Fruit fly (Drosophila melanogaster) ovary, adult (tissue): Measurements from ENCODE around the gene ZAP3.
A peak's percentile ranks its signal among the peaks of the same experiment; 100 is the strongest.

ENCODE experiments used
- CG17801 ChIP-seq: fragments of 200-800 bp; optimal IDR thresholded peaks from 2 replicates; lab custom pipeline; 2019; ENCODE audit warnings: missing biosample characterization, mild to moderate bottlenecking, missing genetic modification characterization, moderate library complexity; ENCODE audit not compliant: partially characterized antibody

Gene ZAP3

dm6 chrX:10086095-10086888 lies 4.0 kb upstream of the ZAP3 start, which contains the start of the genes Naxe and RhoU:
Gene Naxe, minus strand, starts transcription at chrX:10086171.
Gene RhoU, plus strand, starts transcription at chrX:10086527.
- TF ChIP-seq CG17801, result peak; percentile 43

dm6 chrX:10082950-10083253 lies 610 bp upstream of the ZAP3 start, which contains the start of gene CG2972:
Gene CG2972, plus strand, starts transcription at chrX:10083154.
- no peak for TF ChIP-seq CG17801

dm6 chrX:10071516-10071915 lies 10.8 kb downstream of the ZAP3 start:
- TF ChIP-seq CG17801, result no peak

DNA sequence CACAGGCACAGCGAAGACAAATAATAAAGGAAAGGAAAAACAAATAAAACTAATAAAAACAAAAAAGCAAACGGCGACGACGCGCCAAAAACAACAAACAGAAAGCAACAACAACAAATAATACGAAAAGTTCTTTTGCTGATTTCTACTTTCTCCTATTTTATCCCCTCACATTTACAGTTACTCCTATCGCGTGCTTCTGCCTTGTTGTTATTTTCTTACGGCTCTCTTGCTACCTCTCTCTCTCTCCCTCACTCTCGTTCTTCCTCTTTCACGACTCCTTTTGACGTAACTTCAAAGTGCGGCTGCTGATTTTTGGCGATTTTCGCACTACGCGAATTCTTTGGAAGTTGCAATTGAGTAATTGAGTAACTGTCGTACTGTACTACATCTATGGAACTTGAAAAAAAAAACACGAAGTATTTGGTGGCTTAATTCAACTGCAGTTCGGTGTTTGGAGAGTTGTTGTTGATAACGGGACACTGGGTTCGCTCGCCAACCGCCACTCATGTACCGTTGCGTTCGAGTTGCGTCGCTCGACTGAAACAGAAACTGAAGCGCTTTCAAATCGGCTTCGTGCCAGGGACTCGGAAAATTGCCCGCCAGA lies 11.9 kb downstream of the ZAP3 start, which contains the start of gene CG15312:
TSS of gene CG15312 (minus strand) at position 544 of the 607 bp plus-strand sequence.
- TF ChIP-seq CG17801, result no peak

dm6 chrX:10067528-10067927 lies 14.8 kb downstream of the ZAP3 start:
- TF ChIP-seq CG17801, result no peak

DNA sequence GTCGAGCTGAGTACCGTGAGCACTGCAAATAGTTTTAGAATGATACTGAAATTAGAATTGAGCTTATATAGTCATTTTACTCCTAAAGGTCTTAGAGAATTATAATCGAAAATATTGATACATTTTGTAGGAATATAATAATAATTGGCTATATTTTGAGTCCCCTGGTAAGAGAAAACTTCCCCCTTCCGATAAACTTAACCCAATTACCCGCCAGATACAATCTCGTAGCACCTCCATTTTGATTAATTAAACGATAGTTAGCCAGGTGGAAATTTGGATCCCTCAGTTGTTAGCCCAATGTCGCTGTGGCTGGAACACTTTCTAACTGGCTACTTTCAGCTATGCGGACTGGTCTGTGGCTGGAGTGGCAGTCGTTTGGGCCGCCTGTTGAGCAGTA lies 21.0 kb downstream of the ZAP3 start, which contains the start of gene Gr9a:
TSS of gene Gr9a (plus strand) at position 301 of the 400 bp plus-strand sequence.
- no peak for TF ChIP-seq CG17801

- no peak for TF ChIP-seq CG17801
Observed at dm6 chrX:10057964-10058363, 24.3 kb downstream of the ZAP3 start.

dm6 chrX:10053547-10053946 lies 28.7 kb downstream of the ZAP3 start, which contains the start of gene Yp1:
Gene Yp1, plus strand, starts transcription at chrX:10053811.
- no peak for TF ChIP-seq CG17801

DNA sequence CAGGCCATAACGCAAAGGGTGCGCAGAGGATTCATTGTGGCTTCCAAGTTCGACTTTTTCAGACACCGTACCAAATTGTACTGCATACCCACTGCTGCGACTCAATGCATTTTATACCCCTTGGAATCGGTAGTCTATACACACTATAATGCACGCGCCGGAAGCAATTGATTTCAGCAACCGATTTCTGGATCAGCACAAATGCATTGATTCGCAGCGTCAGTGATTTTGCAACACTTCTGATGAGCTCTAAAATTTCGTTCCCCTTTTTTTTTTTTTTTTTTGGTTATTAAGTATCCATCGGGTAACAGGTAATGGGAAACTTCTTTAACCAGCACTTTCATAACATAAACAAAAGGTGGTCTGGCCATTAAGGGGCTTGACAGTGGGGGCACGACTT lies 29.7 kb downstream of the ZAP3 start, which contains the start of gene Yp2:
TSS of gene Yp2 (minus strand) at position 88 of the 400 bp plus-strand sequence.
- TF ChIP-seq CG17801, result peak; percentile 15

DNA sequence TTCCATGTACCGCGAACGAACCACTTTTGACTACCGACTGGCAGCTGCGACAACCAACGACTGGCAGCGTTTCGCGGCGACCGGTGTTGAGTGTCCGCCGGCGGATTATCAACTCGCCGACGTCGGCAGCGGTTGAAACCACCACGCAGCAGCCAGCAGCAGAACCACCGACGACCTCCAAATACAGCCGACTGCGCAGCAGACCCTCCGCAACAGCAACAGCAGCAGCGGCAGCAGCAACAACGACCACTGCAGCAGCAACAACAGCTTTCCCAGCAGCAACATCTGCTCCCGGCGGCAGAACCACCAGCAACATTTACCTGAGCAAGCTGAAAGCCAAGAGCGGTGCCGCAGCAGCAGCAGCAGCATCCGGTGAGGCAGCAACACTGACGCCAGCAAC lies 34.3 kb downstream of the ZAP3 start:
- no peak for TF ChIP-seq CG17801

dm6 chrX:10046760-10047159 lies 35.5 kb downstream of the ZAP3 start:
- no peak for TF ChIP-seq CG17801

- peak; percentile 44 for TF ChIP-seq CG17801
Observed at dm6 chrX:10045763-10046162, 36.5 kb downstream of the ZAP3 start.

- no peak for TF ChIP-seq CG17801
Observed at dm6 chrX:10043873-10044272, 38.4 kb downstream of the ZAP3 start.

dm6 chrX:10039528-10039927 lies 42.8 kb downstream of the ZAP3 start:
- no peak for TF ChIP-seq CG17801

DNA sequence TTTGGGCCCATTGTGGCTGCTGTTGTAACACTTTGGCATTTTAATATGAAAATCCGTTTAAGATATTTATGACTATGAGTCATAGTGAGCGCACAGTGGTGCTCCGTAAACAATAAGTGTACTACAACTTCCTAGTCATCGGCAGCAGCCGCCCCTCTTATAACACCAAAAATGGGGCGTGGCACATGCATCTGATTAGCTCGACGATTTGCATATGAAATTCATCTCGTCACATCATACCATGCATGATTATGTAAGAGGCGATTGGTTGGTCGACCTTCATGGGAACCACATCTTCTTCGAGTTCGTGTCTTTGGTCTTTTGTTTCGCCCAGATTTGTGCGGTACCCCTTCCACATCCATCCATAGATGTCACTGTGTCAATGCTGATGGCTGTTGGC lies 52.6 kb downstream of the ZAP3 start:
- TF ChIP-seq CG17801, result no peak
